Fruit fly (Drosophila melanogaster): ENCODE data around the gene Pep.
A peak's percentile ranks its signal among the peaks of the same experiment; 100 is the strongest.

The Pep gene

DNA sequence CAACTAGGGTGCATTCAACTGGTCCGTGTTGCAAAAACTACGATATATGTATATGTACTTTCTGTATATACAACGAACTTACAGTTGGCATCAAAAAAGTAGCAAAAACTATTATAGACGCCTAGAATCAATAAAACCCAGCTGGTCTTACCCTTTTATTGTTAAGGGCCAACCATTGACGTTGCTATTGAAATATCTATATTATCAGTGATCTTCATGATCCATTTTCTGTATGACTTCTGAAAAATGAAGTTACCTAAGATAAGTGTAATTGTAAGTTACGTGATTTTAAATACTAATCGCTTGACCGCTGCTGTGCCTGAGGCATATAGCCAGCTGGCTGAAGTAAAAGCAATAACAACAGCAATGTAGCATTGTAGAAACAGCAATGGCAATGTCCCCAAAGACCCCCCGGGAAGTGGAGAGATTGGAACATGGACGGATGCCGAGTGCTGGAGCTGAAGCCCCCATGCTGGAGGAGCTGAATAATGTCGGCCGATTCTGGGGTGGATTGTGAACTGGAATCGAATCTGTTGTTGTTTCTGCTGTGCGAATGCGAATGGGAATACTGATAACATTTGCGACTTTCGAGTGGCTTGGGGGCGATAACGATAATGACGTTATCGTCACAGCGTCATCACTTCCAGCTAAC, 13.0 kb upstream of the Pep start:
- TF ChIP-seq EcR (GFP tag; optimal IDR thresholded peaks at IDR 0.05) (peak in 1 of 2 experiments; percentile 42), Dll (optimal IDR thresholded peaks at IDR 0.05) (no peak)

DNA sequence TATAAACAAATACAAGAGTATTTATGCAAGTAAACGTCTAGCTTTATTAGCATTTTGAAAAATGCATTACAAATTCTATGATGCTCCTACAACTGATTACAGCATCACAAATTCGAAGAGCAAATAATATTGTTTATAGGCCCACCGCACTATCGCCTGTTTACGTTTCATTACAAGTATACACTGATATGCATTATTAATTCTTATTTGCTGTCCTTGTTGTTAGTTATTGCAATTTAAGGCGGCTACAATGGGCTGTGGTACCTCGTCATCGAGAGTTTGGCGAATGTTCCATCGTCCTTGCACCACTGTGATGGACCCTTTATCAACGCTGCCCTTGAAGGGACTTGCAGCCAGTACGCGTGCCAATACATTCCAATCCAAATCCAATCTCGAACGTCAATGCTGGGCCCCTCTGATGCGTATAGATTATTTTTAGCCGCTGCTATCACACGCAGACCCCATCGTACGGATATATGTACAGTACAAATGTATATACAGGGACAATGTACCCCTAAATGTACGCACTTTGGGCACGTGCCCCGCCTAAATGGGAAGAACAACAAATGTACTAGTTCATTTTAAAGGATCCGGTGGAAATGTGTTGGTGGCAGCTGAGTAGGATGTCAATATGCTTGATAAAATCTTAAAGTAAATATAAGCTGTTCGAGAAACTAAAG, 12.0 kb upstream of the Pep start:
- TF ChIP-seq CG8478 (optimal IDR thresholded peaks at IDR 0.05) (no peak), psq (optimal IDR thresholded peaks at IDR 0.05) (no peak), EcR (GFP tag; optimal IDR thresholded peaks at IDR 0.05) (no peak), pan (optimal IDR thresholded peaks at IDR 0.05) (no peak), Dll (optimal IDR thresholded peaks at IDR 0.05) (no peak), usp (GFP tag; optimal IDR thresholded peaks at IDR 0.05) (no peak)

DNA sequence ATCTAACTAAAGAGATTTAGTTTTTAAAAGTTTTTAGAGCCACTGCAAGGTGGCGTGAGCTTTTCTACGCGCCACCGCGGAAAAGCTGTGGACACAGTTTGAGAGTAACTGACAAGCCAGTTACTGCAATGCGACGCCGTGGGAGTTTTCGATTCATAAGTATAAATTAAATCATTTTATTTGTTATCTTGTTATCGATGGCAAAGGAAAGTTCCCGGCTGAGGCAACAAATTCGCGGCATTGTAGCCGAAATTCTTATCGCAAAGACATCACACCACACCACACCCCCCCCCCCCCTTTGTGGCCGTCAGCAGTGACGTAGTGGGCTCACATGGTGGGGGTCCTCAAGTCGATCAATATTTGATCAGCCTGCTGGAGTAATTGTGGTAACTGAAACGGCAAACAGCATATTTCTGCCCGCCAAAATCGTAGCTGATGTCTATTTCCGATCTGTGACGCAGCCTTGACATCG, 11.0 kb upstream of the Pep start:
- TF ChIP-seq EcR (GFP tag; optimal IDR thresholded peaks at IDR 0.05), result no peak
- no peak for TF ChIP-seq psq (optimal IDR thresholded peaks at IDR 0.05)
- TF ChIP-seq Dll (optimal IDR thresholded peaks at IDR 0.05), result no peak
- TF ChIP-seq pan (optimal IDR thresholded peaks at IDR 0.05), result no peak
- no peak for TF ChIP-seq usp (GFP tag; optimal IDR thresholded peaks at IDR 0.05)
- TF ChIP-seq CG8478 (optimal IDR thresholded peaks at IDR 0.05), result no peak

DNA sequence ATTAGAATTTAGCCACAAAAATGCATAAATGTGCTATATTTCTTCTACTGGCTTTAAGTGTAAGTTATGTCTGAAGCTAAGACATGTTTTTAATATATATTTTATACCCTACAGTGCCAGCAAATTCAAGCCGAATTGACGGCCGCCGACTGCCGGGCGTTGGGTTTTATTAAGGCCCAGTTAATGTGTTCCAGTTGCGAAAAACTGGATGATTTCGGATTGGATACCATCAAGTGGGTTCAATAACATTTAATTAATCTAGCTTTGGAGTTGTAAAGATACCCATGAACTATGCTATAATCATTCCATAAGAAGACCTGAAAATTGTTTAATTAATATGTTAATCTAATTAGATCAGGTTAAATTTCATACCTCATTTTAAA, 9.8 kb upstream of the Pep start:
- TF ChIP-seq usp (GFP tag; optimal IDR thresholded peaks at IDR 0.05), result no peak
- TF ChIP-seq CG8478 (optimal IDR thresholded peaks at IDR 0.05), result no peak
- TF ChIP-seq psq (optimal IDR thresholded peaks at IDR 0.05), result no peak
- TF ChIP-seq Dll (optimal IDR thresholded peaks at IDR 0.05), result no peak
- TF ChIP-seq pan (optimal IDR thresholded peaks at IDR 0.05), result no peak
- no peak for TF ChIP-seq EcR (GFP tag; optimal IDR thresholded peaks at IDR 0.05)

DNA sequence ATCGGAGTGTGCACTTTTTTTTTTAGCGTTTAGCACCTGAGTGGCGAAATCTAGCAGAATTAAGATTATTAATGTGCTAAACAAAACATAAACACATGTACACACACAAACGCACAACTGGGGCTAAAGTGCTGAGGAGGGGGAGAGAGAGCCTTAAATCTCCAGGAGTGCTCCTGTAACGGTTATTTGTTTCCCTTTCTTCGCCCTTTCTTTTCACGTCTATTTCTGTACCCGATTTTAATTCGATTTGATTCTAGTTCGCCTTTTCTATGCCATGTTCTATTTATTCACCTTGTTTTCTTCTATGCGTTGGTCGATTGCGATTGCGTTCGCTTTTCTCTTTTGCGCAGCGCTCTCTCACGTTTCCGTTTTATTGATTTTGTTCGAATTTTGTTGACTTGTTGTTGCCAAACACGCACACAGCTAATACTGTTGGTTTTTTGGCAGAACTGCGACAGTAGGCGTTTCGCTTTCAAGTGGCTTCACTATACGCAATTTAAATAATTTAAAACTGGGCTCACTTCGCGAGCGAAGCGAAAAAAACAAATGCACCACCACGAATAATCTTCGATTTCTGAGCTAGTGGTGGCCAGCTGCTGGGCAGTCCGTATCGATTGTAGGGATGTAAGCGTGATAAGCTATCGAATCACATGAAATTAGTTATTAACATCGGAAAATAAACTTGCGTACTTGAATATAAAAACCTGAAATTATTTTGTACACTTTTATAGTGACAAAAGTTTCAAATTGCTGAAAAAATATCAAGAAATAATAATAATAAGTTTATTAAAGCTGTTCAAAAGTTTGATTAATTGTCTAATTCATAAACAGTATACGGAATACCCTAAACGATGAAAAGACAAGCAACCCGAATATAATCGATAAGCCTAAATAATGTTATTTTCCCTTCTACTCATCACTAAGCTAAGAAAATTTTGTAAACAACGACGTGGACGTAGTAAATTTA, 9.1 kb upstream of the Pep start, which contains the start of the genes Krn, Ndfip and CG7484:
Gene Krn (minus strand): TSS at position 580 of the 967 bp plus-strand sequence.
Gene Ndfip (minus strand): TSS at position 580 of the 967 bp plus-strand sequence.
Gene CG7484 (plus strand): TSS at position 917 of the 967 bp plus-strand sequence.
- no peak for TF ChIP-seq usp (GFP tag; optimal IDR thresholded peaks at IDR 0.05)
- TF ChIP-seq CG8478 (optimal IDR thresholded peaks at IDR 0.05), result no peak
- TF ChIP-seq pan (optimal IDR thresholded peaks at IDR 0.05), result peak; percentile 0
- TF ChIP-seq psq (optimal IDR thresholded peaks at IDR 0.05), result no peak
- no peak for TF ChIP-seq Dll (optimal IDR thresholded peaks at IDR 0.05)
- no peak for TF ChIP-seq EcR (GFP tag; optimal IDR thresholded peaks at IDR 0.05)

DNA sequence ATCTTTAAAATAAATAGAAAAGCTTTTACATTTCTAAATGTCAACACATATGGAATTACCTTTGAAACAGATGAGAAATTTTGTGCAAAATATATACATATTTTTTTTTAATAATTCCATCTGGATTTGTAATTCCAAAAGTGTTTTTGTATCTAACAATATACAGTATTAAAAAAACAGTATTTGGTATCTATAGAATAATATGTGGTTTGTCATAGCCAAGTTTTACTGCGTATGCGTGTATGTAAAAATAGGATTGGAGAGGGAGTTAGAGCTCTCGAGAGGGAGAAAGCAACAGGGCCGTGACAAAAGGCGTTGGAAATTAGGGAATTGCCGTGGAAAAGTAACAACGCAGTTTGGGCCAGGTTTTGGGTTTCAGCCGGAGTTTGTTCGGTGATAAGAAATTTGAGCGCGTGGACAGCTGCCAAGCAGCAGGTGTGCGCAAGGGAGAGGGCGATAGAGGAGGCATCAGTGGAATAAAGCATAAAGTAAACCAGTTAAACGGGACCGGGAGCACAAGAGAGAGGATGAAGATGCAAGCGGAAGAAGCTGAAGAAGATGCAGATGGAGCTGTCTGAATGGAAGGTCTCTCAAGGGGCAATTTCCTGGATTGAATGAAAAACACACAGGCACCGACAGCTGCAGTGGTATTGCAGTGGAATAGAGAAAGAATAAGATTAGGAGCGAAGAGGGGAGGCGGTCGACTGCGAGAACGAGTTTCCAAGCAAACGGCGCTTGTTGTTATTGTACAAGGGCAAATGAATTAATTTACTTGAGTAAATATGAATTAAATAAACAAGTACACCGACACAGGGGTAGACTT, 8.3 kb upstream of the Pep start:
- TF ChIP-seq Dll (optimal IDR thresholded peaks at IDR 0.05) (no peak), EcR (GFP tag; optimal IDR thresholded peaks at IDR 0.05) (peak in 1 of 2 experiments; percentile 45)

DNA sequence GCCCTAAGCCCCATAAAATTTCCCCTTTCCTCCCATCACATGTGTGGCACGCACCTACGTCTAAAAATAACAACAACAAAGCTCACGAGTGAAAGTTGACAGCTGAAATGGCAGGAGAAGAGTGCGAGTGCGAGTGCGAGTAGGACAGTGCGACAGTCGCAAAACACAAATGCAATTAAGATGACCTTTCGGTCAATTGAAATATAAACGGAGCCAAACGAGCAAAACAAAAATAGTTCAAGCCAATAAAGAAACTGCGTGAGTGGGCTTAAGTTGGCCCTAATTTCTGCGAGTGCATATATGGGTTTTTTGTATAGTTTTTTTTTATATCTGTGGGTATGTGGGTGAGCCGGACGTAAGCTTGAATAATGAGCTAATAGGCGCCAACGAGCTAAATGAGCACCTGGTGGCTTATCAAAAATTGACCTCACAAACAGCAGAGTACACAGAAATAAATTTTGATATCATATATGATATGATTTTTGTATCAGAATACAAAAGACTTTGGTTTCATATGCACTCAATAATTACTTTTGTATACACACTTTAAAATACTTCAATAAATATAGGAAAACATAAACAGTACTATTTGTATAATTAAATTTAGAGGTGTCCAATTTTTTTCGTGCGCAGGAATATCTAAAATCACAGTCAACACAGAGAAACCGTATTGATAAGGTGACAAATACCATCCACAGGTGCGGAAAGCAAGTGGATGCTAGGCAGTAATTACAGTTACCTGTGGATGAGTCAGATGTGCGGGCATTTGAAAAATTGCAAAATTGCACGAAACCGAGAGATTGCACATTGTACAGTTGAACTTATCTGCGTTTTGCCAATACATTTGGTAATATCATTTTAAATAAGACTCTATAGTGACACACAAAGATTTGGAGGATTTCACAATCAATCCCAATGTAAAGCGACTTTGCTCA, 7.1 kb upstream of the Pep start:
- no peak for TF ChIP-seq usp (GFP tag; optimal IDR thresholded peaks at IDR 0.05)
- TF ChIP-seq EcR (GFP tag; optimal IDR thresholded peaks at IDR 0.05), result no peak
- no peak for TF ChIP-seq CG8478 (optimal IDR thresholded peaks at IDR 0.05)
- TF ChIP-seq pan (optimal IDR thresholded peaks at IDR 0.05), result no peak
- TF ChIP-seq psq (optimal IDR thresholded peaks at IDR 0.05), result no peak
- no peak for TF ChIP-seq Dll (optimal IDR thresholded peaks at IDR 0.05)

DNA sequence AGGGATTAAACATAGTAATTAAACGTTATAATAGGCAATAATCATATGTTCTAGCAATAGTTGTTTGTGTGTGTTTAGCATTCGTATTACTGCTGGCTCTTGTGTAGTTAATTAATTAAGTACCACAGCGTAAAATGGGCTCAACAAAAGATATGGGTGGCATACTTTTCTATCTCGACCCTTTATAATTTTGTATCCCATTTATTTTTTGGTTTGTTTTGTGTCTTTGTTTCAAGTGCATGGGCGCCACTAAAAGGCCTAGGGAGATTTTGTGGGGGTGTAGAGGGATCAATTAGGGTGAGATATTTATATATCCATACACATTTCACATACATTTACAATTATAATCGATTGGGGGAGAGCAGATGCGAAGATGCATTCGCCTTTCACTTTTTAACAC, 2.7 kb upstream of the Pep start:
- no peak for TF ChIP-seq pan (optimal IDR thresholded peaks at IDR 0.05)
- TF ChIP-seq psq (optimal IDR thresholded peaks at IDR 0.05), result no peak
- TF ChIP-seq Dll (optimal IDR thresholded peaks at IDR 0.05), result no peak
- TF ChIP-seq CG8478 (optimal IDR thresholded peaks at IDR 0.05), result no peak
- TF ChIP-seq usp (GFP tag; optimal IDR thresholded peaks at IDR 0.05), result no peak
- no peak for TF ChIP-seq EcR (GFP tag; optimal IDR thresholded peaks at IDR 0.05)

DNA sequence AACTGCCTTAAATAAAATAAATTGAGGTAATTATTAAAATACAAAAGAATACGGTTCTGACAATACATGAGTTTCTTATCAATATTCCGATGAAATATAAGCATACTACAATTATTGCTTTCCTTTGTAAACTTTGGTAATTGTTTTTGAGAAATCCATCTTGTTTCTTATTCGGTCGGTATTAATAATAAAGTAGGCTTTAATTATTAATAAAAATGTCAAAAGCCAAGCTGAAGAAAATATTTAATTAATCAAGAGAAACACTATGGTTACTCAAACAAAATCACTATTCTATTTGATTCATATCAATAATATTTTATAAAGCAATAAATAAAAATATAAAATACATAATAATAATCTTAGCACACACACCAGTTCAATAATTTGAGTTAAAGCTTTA, 1.8 kb upstream of the Pep start, which contains the start of gene CG43085:
Gene CG43085 (minus strand): TSS at position 101 of the 400 bp plus-strand sequence.
- TF ChIP-seq psq (optimal IDR thresholded peaks at IDR 0.05) (no peak), EcR (GFP tag; optimal IDR thresholded peaks at IDR 0.05) (no peak), pan (optimal IDR thresholded peaks at IDR 0.05) (no peak), CG8478 (optimal IDR thresholded peaks at IDR 0.05) (no peak), usp (GFP tag; optimal IDR thresholded peaks at IDR 0.05) (no peak), Dll (optimal IDR thresholded peaks at IDR 0.05) (no peak)
